Worm (Caenorhabditis elegans): Measurements from ENCODE around the gene skr-21.

skr-21 gene

ce11 chrX:13209026-13209425 lies 17.4 kb downstream of the skr-21 start:
- TF ChIP-seq aly-1 (tag; optimal IDR thresholded peaks at IDR 0.05) (no peak), ceh-36 (tag; optimal IDR thresholded peaks at IDR 0.05) (no peak), tbx-11 (GFP tag; IDR thresholded peaks at IDR 0.05) (no peak), B0310.2 (tag; optimal IDR thresholded peaks at IDR 0.05) (no peak), sea-1 (GFP tag; conservative IDR thresholded peaks at IDR 0.05) (no peak), tra-4 (tag; optimal IDR thresholded peaks at IDR 0.05) (no peak), scrt-1 (GFP tag; IDR thresholded peaks at IDR 0.05) (no peak), pes-1 (GFP tag; IDR thresholded peaks at IDR 0.05) (no peak), ama-1 (optimal IDR thresholded peaks at IDR 0.05) (no peak), ceh-13 (GFP tag; optimal IDR thresholded peaks at IDR 0.05) (no peak)

DNA sequence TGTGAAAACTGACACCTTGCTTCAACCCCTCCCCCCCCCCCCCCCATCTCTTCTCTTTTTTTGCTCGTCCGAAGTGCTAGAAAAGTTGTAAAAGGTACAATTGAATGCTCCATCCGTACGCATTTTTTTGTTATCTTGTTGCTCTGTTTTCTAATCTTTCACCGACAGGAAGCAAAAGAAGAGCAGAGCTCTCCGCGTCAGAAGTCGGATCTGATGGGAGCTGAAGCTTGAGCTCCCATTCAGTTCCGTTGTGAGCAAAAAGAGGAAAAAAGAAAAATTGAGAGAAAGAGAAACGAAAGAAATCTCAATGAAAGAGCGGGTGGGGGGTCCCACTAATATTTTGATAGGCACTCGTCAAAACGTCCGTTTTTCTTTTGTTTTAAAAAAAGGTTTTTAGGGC lies 19.6 kb downstream of the skr-21 start:
- no peak for TF ChIP-seq ceh-36 (tag; optimal IDR thresholded peaks at IDR 0.05)
- no peak for TF ChIP-seq ceh-13 (GFP tag; optimal IDR thresholded peaks at IDR 0.05)
- no peak for TF ChIP-seq aly-1 (tag; optimal IDR thresholded peaks at IDR 0.05)
- TF ChIP-seq flt-1 (GFP tag; IDR thresholded peaks at IDR 0.05) = no peak
- TF ChIP-seq tbx-11 (GFP tag; IDR thresholded peaks at IDR 0.05) = no peak
- TF ChIP-seq sea-1 (GFP tag; conservative IDR thresholded peaks at IDR 0.05) = no peak
- no peak for TF ChIP-seq ama-1 (optimal IDR thresholded peaks at IDR 0.05)

DNA sequence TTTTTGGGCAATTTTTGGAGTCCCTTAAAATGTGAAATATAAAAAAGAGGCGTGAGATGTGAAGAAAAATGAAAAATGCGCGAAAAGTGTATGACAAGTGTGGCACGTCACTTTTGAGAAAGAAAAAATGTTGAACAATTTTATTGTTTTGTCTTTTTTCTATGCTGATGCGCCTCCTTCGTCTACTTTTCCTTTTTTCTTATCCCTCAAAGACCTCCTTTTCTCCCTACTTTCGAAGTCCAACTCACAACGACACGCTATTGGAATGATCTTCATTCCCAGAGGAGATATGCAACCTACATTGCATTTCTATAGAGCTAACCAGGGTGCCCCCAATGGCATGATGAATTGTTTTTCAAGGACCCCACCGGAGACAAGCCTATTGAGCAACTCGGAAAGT lies 20.5 kb downstream of the skr-21 start:
- TF ChIP-seq tra-4 (tag; optimal IDR thresholded peaks at IDR 0.05) (no peak), B0310.2 (tag; optimal IDR thresholded peaks at IDR 0.05) (no peak), sea-1 (GFP tag; conservative IDR thresholded peaks at IDR 0.05) (no peak), ets-7 (tag; optimal IDR thresholded peaks at IDR 0.05) (no peak), pes-1 (GFP tag; IDR thresholded peaks at IDR 0.05) (no peak), hmbx-1 (tag; optimal IDR thresholded peaks at IDR 0.05) (no peak), aly-1 (tag; optimal IDR thresholded peaks at IDR 0.05) (no peak), ceh-36 (tag; optimal IDR thresholded peaks at IDR 0.05) (no peak), tbx-37 (GFP tag; conservative IDR thresholded peaks at IDR 0.05) (no peak), ama-1 (optimal IDR thresholded peaks at IDR 0.05) (no peak)

DNA sequence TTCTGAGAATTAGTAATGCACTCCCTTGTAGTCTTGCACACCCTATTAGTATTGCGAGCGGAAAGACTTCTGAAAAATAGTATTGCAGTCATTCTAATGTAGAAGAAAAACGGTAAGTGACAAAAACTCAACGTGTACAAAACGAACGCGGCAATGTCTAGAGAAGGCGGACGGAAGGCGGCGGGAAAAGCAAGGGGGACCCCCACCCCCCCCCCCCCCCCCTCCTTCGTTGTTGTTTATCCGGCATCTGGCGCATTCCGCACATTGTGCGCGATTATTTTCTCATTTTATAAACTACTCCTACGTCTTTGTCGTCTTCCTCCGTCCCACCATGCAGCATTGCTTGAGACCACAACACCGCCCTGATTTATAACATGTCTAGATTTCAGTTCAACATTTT lies 24.2 kb downstream of the skr-21 start:
- no peak for TF ChIP-seq scrt-1 (GFP tag; IDR thresholded peaks at IDR 0.05)
- TF ChIP-seq ceh-13 (GFP tag; optimal IDR thresholded peaks at IDR 0.05) = no peak
- no peak for TF ChIP-seq sea-1 (GFP tag; conservative IDR thresholded peaks at IDR 0.05)
- TF ChIP-seq ceh-36 (tag; optimal IDR thresholded peaks at IDR 0.05) = no peak
- no peak for TF ChIP-seq tbx-37 (GFP tag; conservative IDR thresholded peaks at IDR 0.05)
- TF ChIP-seq aly-1 (tag; optimal IDR thresholded peaks at IDR 0.05) = no peak
- no peak for TF ChIP-seq flt-1 (GFP tag; IDR thresholded peaks at IDR 0.05)
- no peak for TF ChIP-seq ets-7 (tag; optimal IDR thresholded peaks at IDR 0.05)
- no peak for TF ChIP-seq hnd-1 (tag; optimal IDR thresholded peaks at IDR 0.05)
- TF ChIP-seq tra-4 (tag; optimal IDR thresholded peaks at IDR 0.05) = no peak
- no peak for TF ChIP-seq B0310.2 (tag; optimal IDR thresholded peaks at IDR 0.05)
- no peak for TF ChIP-seq pes-1 (GFP tag; IDR thresholded peaks at IDR 0.05)
- TF ChIP-seq hmg-4 (GFP tag; optimal IDR thresholded peaks at IDR 0.05) = no peak
- no peak for TF ChIP-seq tbx-11 (GFP tag; IDR thresholded peaks at IDR 0.05)
- no peak for TF ChIP-seq F13C5.2 (tag; optimal IDR thresholded peaks at IDR 0.05)
- TF ChIP-seq hmbx-1 (tag; optimal IDR thresholded peaks at IDR 0.05) = no peak

DNA sequence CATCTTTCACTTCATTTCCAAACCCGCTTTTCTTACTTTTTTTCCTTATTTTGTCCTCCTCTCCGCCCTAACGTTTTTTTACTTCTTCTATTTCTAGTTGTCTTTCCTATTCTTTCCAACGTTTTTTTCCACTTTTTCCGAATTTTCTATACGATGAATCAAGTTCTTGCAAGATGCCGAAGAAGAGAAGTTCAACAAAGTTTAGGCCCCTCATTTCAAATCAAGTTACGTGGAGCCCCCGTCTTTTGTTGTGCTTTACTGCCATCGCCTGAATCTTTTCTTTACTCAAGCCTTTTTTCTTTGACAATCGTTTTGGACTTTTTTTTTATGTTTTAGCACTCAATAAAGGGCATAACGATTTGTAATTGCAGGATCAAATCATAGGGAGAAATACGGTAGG lies 25.1 kb downstream of the skr-21 start, which contains the start of gene unc-9:
TSS of gene unc-9 (plus strand) at position 370 of the 400 bp plus-strand sequence.
- TF ChIP-seq flt-1 (GFP tag; IDR thresholded peaks at IDR 0.05) = no peak
- TF ChIP-seq pes-1 (GFP tag; IDR thresholded peaks at IDR 0.05) = no peak
- TF ChIP-seq hmbx-1 (tag; optimal IDR thresholded peaks at IDR 0.05) = no peak
- TF ChIP-seq hnd-1 (tag; optimal IDR thresholded peaks at IDR 0.05) = no peak
- no peak for TF ChIP-seq ama-1 (optimal IDR thresholded peaks at IDR 0.05)
- TF ChIP-seq hmg-4 (GFP tag; optimal IDR thresholded peaks at IDR 0.05) = no peak
- no peak for TF ChIP-seq ceh-36 (tag; optimal IDR thresholded peaks at IDR 0.05)
- TF ChIP-seq scrt-1 (GFP tag; IDR thresholded peaks at IDR 0.05) = no peak

DNA sequence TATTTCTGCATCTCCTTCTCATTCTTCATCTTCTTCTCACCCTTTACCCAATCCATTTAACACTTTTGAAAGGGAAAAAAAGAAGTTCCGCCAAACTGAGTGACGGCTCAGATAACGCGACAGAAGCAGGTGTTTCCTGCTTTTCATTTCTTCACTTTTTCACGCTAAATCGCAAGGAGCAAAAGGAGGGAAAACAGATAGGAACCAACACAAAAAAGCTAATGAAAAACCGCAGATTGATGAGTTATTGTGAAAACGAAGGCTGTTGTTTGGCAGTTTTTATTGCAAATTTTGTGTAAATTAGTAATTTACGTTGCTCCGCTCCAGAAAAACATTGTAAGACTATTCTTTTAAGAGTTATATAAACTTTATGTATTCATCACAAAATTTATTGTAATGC lies 26.2 kb downstream of the skr-21 start:
- TF ChIP-seq aly-1 (tag; optimal IDR thresholded peaks at IDR 0.05) = no peak

DNA sequence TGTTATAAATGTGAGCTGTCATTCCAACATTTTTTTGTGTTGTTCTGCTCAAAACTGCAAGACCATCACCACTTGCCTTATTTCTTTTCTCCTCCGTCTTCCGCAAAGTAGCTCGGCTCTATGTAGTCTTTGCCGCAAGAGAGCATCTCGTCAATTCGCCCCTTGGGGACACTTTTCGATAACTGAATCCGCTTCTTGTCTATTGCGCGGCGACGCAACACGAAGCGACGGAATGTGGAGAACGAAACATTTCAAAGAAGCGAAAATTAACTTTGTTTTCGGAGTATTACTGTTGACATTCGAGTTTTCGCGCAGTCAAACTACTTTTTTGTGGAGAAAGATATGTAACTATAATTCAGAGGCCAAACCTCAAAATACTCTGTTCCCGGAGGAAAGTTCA lies 28.3 kb downstream of the skr-21 start:
- TF ChIP-seq tbx-11 (GFP tag; IDR thresholded peaks at IDR 0.05) (no peak), B0310.2 (tag; optimal IDR thresholded peaks at IDR 0.05) (no peak), hnd-1 (tag; optimal IDR thresholded peaks at IDR 0.05) (no peak)

DNA sequence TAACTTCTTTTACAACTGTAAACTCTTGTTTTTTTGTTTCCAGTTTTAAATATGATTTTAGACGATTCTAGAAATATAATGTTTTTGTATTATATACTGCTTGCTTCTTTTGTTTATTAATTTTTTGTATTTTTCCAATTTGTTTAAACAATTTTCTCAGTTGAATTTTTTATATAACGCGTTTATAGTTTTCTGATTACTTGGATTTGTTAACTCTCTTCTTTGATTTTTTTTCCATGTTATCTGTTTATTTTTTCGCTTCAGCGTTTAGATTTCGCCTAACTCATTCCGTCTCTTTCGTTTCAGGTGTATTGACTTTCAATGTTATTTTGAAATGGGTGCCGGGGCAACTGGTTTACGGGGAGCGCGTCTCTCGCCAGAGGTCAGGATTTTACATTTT lies 35.6 kb downstream of the skr-21 start, which contains the start of gene gpa-6:
TSS of gene gpa-6 (plus strand) at position 301 of the 400 bp plus-strand sequence.
- TF ChIP-seq ceh-13 (GFP tag; optimal IDR thresholded peaks at IDR 0.05) (no peak), scrt-1 (GFP tag; IDR thresholded peaks at IDR 0.05) (no peak), pes-1 (GFP tag; IDR thresholded peaks at IDR 0.05) (no peak), aly-1 (tag; optimal IDR thresholded peaks at IDR 0.05) (no peak), hmbx-1 (tag; optimal IDR thresholded peaks at IDR 0.05) (no peak), F13C5.2 (tag; optimal IDR thresholded peaks at IDR 0.05) (no peak), ceh-36 (tag; optimal IDR thresholded peaks at IDR 0.05) (no peak), tra-4 (tag; optimal IDR thresholded peaks at IDR 0.05) (no peak), ets-7 (tag; optimal IDR thresholded peaks at IDR 0.05) (no peak), flt-1 (GFP tag; IDR thresholded peaks at IDR 0.05) (no peak), hnd-1 (tag; optimal IDR thresholded peaks at IDR 0.05) (no peak), tbx-37 (GFP tag; conservative IDR thresholded peaks at IDR 0.05) (no peak), ama-1 (optimal IDR thresholded peaks at IDR 0.05) (no peak), tbx-11 (GFP tag; IDR thresholded peaks at IDR 0.05) (no peak), hmg-4 (GFP tag; optimal IDR thresholded peaks at IDR 0.05) (no peak)

- TF ChIP-seq sea-1 (GFP tag; conservative IDR thresholded peaks at IDR 0.05) (no peak), B0310.2 (tag; optimal IDR thresholded peaks at IDR 0.05) (no peak), ets-7 (tag; optimal IDR thresholded peaks at IDR 0.05) (no peak), aly-1 (tag; optimal IDR thresholded peaks at IDR 0.05) (no peak), tbx-11 (GFP tag; IDR thresholded peaks at IDR 0.05) (no peak), ceh-13 (GFP tag; optimal IDR thresholded peaks at IDR 0.05) (no peak), ama-1 (optimal IDR thresholded peaks at IDR 0.05) (no peak), hnd-1 (tag; optimal IDR thresholded peaks at IDR 0.05) (no peak), scrt-1 (GFP tag; IDR thresholded peaks at IDR 0.05) (no peak), hmbx-1 (tag; optimal IDR thresholded peaks at IDR 0.05) (no peak), F13C5.2 (tag; optimal IDR thresholded peaks at IDR 0.05) (no peak), flt-1 (GFP tag; IDR thresholded peaks at IDR 0.05) (no peak), tra-4 (tag; optimal IDR thresholded peaks at IDR 0.05) (no peak), pes-1 (GFP tag; IDR thresholded peaks at IDR 0.05) (no peak), hmg-4 (GFP tag; optimal IDR thresholded peaks at IDR 0.05) (no peak), ceh-36 (tag; optimal IDR thresholded peaks at IDR 0.05) (no peak), tbx-37 (GFP tag; conservative IDR thresholded peaks at IDR 0.05) (no peak)
Measured at ce11 chrX:13189861-13190260, 36.6 kb downstream of the skr-21 start, which contains the start of gene cwp-5. cwp-5 (minus strand) TSS chrX:13189961.

Data from whole organism, early embryonic.